Worm (Caenorhabditis elegans) whole organism, L1 larva: ENCODE measurements around the gene F59A1.6.

Experiments used
- lin-14 ChIP-seq: fragments of 200-800 bp; sonication (Bioruptor generic); optimal IDR thresholded peaks from 2 replicates; lab custom pipeline; 2018; ENCODE audit warnings: mild to moderate bottlenecking, missing genetic modification characterization, moderate library complexity, missing compliant biosample characterization
- lin-39 ChIP-seq: fragments of 150-350 bp; optimal IDR thresholded peaks from 2 replicates; lab custom pipeline; 2014; ENCODE audit warnings: missing biosample characterization, missing genetic modification reagents, missing genetic modification characterization
- mdl-1 ChIP-seq, 2 experiments: fragments of 150-350 bp; optimal IDR thresholded peaks; 2 replicates each; lab custom pipeline; 2014 to 2017; ENCODE audit warnings: missing biosample characterization in 2 of 2, missing genetic modification characterization in 2 of 2, inconsistent platforms in 1 of 2
- nhr-237 ChIP-seq: fragments of 150-350 bp; optimal IDR thresholded peaks from 2 replicates; lab custom pipeline; 2014; ENCODE audit warnings: missing biosample characterization, missing genetic modification characterization
- pqm-1 ChIP-seq: sonication (generic microtip); optimal IDR thresholded peaks from 3 replicates; lab custom pipeline; 2017; ENCODE audit warnings: missing biosample characterization, missing genetic modification characterization

DNA sequence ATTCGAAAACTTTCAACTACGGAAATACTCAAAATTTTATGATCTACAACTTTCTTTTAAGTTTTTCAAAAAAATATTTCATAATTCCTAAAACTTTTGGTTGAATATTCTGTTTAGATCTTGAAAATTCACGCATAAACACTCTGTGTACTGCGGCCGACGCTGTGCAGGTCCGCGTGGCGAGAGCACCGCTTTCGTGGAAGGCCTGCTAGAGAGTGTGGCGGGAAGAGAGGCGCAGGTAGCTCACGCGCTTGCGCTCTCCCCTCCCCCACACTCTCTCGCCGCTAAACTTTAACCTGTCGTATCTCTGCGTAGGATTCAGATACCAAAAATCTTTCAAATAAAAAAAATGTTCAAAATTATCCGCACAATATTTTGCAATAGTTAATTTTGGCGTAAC, 1.7 kb upstream of the F59A1.6 start:
- no peak for TF ChIP-seq lin-14
- TF ChIP-seq mdl-1 (tag; optimal IDR thresholded peaks at IDR 0.05; lab: Kevin White, UChicago) = no peak
- TF ChIP-seq pqm-1 = no peak
- TF ChIP-seq lin-39 = no peak
- TF ChIP-seq nhr-237 (tag; lab: Kevin White, UChicago) = no peak
